Fruit fly (Drosophila melanogaster): Measurements from ENCODE around the gene Pura.

DNA sequence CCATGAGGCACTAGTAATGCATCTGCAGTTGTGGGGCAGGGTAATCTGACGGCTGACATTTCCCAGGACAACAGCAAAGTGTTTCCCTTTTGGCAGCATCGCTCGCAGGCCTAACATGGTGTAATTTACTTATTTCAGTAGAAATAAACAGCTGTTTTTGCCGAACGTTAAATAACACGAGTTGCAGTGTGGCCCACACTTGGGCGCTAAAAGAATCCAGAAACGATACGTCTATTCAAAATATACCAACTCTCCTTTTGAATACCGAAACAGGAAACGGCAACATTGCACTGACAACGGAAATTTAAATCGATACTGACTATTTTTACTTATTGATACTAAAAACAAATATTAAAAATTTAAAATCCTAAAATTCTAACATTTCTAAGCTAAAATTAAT, 48.6 kb downstream of the Pura start, which contains the start of gene CG7506:
- TF ChIP-seq Abd-B (GFP tag; optimal IDR thresholded peaks at IDR 0.05) = no peak
- no peak for TF ChIP-seq Vsx2 (GFP tag; optimal IDR thresholded peaks at IDR 0.05; ENCODE audit: partially characterized antibody)
- TF ChIP-seq pan (optimal IDR thresholded peaks at IDR 0.05) = no peak
- no peak for TF ChIP-seq Myc (optimal IDR thresholded peaks at IDR 0.05)
- TF ChIP-seq Hr83 (GFP tag; optimal IDR thresholded peaks at IDR 0.05; ENCODE audit: poor library complexity, severe bottlenecking) = no peak
- TF ChIP-seq psq (GFP tag; optimal IDR thresholded peaks at IDR 0.05) = no peak

All from whole organism, wandering third instar larva.